Worm (Caenorhabditis elegans): Measurements from ENCODE around the gene npax-3.

npax-3 gene

DNA sequence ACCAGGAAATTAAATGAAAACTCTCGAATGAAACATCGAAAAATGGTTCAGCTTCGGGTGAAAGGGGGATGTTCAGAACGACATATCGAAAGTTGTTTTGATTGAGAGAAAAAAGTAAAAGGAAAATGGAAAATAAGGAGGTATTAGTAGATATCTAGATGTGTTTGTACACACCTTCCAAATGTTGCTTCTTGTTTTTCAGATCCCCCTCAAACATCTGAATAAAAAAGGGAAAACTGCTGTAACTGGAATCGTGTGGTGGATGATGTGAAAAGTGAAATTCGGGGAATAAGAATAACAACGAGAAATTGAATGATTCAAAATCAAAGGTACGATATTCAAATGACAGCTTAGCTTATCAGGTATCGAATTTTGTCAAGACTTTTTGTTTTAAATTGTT is at the start of gene npax-3:
Gene npax-3 (minus strand): TSS at position 101 of the 400 bp plus-strand sequence.
- TF ChIP-seq ztf-29 (GFP tag; IDR thresholded peaks at IDR 0.05), result no peak

DNA sequence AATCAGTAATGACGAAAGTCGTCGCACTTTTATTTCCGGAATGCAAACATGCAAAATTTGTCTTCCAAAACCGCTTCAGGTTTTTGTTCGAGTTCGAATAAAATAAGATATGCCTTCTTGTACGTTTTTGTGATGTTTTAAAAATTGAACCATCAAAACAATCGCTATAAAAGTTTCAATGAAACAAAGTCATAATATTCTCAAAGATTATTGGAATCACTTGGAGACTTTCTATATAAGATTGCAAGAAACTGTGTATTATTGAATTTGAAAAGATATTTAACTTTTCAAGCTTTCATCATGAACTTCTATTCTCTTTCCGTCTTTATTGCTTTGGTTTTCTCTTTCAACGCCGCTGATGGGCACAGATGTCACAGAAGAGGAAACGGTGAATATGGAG is 48.9 kb upstream of the npax-3 start, which contains the start of gene fipr-14:
Gene fipr-14 (plus strand): TSS at position 301 of the 400 bp plus-strand sequence.
- TF ChIP-seq med-1 (GFP tag; optimal IDR thresholded peaks at IDR 0.05; ENCODE audit: insufficient read depth), result no peak
- no peak for TF ChIP-seq ztf-29 (GFP tag; IDR thresholded peaks at IDR 0.05)
- no peak for TF ChIP-seq klf-2 (GFP tag; conservative IDR thresholded peaks at IDR 0.05)
- TF ChIP-seq ref-1 (GFP tag; conservative IDR thresholded peaks at IDR 0.05), result no peak
- no peak for TF ChIP-seq flt-1 (GFP tag; IDR thresholded peaks at IDR 0.05)
- no peak for TF ChIP-seq cog-1 (tag; optimal IDR thresholded peaks at IDR 0.05)
- no peak for TF ChIP-seq ztf-23 (GFP tag; IDR thresholded peaks at IDR 0.05)
- no peak for TF ChIP-seq tab-1 (GFP tag; IDR thresholded peaks at IDR 0.05)
- TF ChIP-seq T22C8.4 (GFP tag; IDR thresholded peaks at IDR 0.05), result no peak

DNA sequence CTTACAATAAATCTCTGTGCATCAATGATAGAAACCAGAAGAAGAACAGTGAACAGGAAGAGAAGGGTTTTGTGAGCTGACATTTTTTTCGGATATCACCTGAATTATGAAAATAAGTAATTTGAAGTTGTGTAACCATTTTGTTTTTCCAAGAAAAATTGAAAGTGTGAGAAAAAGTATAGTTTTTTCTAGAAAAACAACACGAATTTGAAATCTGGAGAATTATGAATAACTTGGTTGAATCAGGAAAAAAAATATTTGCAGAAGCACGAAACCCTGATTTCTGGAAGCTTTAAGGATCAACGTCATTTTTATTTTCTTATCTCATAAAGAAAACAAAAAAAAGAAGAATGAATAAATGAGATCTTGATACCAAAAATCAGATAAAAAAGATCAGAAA is 46.6 kb upstream of the npax-3 start, which contains the start of gene F13E9.12:
Gene F13E9.12 (minus strand): TSS at position 101 of the 400 bp plus-strand sequence.
- TF ChIP-seq klf-2 (GFP tag; conservative IDR thresholded peaks at IDR 0.05) (no peak), ref-1 (GFP tag; conservative IDR thresholded peaks at IDR 0.05) (no peak), T22C8.4 (GFP tag; IDR thresholded peaks at IDR 0.05) (no peak)

DNA sequence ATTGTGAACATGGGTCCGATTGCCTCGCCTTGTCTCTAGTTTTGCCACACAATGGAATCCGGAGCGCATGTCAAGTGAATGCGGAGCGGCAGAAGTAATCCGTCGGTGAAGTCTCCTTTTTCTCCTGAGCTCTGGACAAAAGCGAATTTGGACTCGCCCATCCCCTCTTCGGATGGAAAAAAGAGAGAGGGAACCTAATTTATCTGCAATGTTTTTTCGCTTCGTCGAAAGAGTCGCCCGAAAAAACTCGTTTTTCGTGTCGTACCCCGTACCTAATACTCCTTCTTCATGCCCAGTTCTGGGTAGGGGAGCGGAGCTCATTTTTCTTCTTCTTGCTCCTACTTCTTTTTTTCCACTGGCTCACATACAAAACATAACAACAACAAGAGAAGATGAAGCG is 42.2 kb upstream of the npax-3 start:
- no peak for TF ChIP-seq ref-1 (GFP tag; conservative IDR thresholded peaks at IDR 0.05)
- TF ChIP-seq flt-1 (GFP tag; IDR thresholded peaks at IDR 0.05), result 0 out of 2 replicates have a peak, but pooled peaks have one; percentile 4

DNA sequence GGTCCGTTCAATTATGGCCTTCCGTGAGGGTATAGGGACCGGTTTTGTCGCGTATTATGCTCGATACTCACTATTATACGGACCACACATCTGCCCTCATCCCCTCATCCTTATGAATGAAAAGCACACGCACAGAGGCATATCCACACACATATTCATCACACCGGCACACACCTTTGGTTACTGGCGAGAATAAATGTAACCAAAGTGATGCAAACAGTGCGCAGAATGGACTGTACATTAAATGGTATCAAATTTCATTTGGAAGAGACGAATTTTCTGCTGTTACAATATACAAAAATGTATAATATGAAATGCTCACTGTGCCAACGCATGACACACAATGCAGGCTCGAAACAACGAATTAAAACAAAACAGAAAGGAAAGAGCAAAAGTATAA is 41.7 kb upstream of the npax-3 start:
- TF ChIP-seq med-1 (GFP tag; optimal IDR thresholded peaks at IDR 0.05; ENCODE audit: insufficient read depth), result no peak
- TF ChIP-seq ref-1 (GFP tag; conservative IDR thresholded peaks at IDR 0.05), result no peak
- TF ChIP-seq tab-1 (GFP tag; IDR thresholded peaks at IDR 0.05), result 0 out of 2 replicates have a peak, but pooled peaks have one; percentile 65

DNA sequence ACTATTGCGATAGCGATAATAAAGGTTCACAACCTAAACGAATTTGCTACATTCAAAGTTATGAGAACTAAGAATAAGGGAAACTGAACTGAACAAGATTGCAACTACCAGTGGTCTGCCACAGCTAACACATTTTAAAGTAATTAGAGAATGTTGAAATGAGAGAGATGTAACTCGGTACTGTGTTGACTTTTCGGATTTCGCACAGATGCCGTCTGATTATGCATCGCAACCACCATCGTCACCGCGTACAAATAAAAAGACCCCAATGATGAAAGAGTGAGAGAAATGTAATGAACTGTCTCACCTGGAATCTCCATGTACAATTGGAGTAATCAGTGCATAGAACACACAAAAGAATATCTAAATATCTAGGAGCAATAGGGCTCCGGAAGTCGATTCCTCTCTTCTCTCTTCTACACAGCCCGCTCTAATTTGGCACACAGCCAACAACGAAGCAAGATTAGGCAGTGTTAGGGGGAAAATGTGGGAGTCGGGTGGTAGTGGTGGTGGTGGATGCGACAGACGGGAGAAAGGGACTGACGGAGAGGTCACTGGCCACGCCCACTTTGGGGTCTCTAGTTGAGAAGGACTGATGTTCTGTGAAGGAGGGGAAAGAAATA is 40.8 kb upstream of the npax-3 start, which contains the start of gene F13E9.11:
Gene F13E9.11 (minus strand): TSS at position 507 of the 623 bp plus-strand sequence.
- TF ChIP-seq ref-1 (GFP tag; conservative IDR thresholded peaks at IDR 0.05) (no peak), flt-1 (GFP tag; IDR thresholded peaks at IDR 0.05) (0 out of 2 replicates have a peak, but pooled peaks have one; percentile 50), tab-1 (GFP tag; IDR thresholded peaks at IDR 0.05) (peak; percentile 51; the same call in 1 of the 2 replicates), ztf-23 (GFP tag; IDR thresholded peaks at IDR 0.05) (peak; percentile 18; the same call in 1 of the 2 replicates), klf-2 (GFP tag; conservative IDR thresholded peaks at IDR 0.05) (no peak), med-1 (GFP tag; optimal IDR thresholded peaks at IDR 0.05; ENCODE audit: insufficient read depth) (no peak), cog-1 (tag; optimal IDR thresholded peaks at IDR 0.05) (no peak)

DNA sequence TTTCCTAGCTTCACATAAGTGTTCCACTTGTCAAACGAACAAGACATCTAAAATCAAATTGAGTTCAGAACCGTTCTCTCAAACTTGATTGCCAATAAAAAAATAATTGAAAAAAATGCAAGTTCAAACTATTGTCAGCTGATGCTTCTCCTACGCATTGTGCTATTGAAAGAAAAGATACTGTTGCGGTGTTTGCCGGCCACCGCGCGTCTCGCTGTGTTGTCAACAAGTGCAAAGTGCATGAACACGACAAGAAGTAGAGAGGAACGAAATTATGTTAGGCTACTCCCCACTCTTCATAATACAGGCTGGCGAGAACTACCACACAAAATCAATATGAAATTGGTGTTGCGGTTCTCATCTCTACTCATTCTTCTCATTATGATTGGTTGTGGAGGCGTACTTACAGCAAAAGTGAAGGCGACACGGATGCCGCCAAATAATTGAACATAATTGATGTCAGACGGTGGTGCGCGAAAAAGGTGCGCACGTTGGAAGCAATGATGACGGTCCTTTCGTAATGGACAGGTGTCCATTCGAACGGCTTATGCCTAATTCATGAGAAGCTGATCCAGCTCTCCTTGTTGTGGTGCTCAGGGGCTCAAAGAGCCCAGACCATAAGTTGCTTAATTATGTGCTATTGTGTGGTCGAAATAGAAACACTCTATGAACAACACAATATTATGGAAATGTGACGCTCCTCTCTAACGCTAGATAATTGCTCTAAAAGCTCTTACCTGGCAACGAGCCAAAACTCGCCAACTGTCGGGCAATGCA is 39.6 kb upstream of the npax-3 start:
- TF ChIP-seq T22C8.4 (GFP tag; IDR thresholded peaks at IDR 0.05) (no peak), klf-2 (GFP tag; conservative IDR thresholded peaks at IDR 0.05) (no peak), ztf-29 (GFP tag; IDR thresholded peaks at IDR 0.05) (peak; percentile 67; the same call in 1 of the 2 replicates), tab-1 (GFP tag; IDR thresholded peaks at IDR 0.05) (0 out of 2 replicates have a peak, but pooled peaks have one; percentile 4)

DNA sequence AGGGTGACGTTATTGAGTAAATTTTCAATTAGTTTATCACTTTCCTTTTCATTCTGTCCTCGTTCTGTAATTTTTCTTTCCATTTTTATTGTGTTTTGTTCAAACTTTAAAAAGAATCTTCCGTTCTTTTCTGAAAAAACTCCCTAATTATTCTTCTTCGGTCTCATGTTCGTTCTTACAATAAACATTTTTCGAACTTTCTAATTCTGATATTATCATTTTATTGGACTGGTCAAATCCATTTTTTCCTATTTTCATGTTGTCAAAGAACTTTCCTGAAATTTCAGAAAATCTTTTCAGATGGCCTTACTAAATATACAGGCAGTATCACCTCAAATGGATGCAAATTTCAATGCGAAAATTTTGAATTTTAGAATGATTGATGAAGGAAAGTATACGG is 36.1 kb upstream of the npax-3 start, which contains the start of gene nish-1:
Gene nish-1 (plus strand): TSS at position 301 of the 400 bp plus-strand sequence.
- TF ChIP-seq tab-1 (GFP tag; IDR thresholded peaks at IDR 0.05) (no peak), cog-1 (tag; optimal IDR thresholded peaks at IDR 0.05) (no peak), klf-2 (GFP tag; conservative IDR thresholded peaks at IDR 0.05) (no peak), flt-1 (GFP tag; IDR thresholded peaks at IDR 0.05) (no peak), ref-1 (GFP tag; conservative IDR thresholded peaks at IDR 0.05) (no peak), T22C8.4 (GFP tag; IDR thresholded peaks at IDR 0.05) (no peak), ztf-29 (GFP tag; IDR thresholded peaks at IDR 0.05) (no peak), med-1 (GFP tag; optimal IDR thresholded peaks at IDR 0.05; ENCODE audit: insufficient read depth) (no peak), ztf-23 (GFP tag; IDR thresholded peaks at IDR 0.05) (no peak)

DNA sequence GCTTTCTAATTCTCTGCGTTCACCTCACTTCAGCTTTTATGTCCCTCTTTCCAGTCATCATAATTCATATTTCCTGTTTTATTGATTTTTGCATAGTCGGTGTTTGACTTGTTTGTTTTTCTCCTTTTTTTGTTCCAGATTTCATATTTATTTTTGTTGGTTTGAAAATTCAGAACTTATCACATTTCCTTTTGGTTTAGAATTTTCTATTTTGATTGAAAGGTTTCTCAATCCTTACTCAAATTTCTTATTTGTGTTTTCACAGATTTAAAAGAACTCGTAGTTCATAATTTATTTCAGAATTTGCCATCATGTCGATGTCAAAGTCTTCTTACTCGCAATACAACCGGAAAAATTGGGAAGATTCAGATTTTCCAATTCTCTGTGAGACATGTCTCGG is 33.2 kb upstream of the npax-3 start, which contains the start of gene rbm-22:
Gene rbm-22 (plus strand): TSS at position 301 of the 400 bp plus-strand sequence.
- TF ChIP-seq ref-1 (GFP tag; conservative IDR thresholded peaks at IDR 0.05) (no peak), cog-1 (tag; optimal IDR thresholded peaks at IDR 0.05) (no peak), klf-2 (GFP tag; conservative IDR thresholded peaks at IDR 0.05) (no peak), ztf-23 (GFP tag; IDR thresholded peaks at IDR 0.05) (no peak), med-1 (GFP tag; optimal IDR thresholded peaks at IDR 0.05; ENCODE audit: insufficient read depth) (no peak), T22C8.4 (GFP tag; IDR thresholded peaks at IDR 0.05) (peak; percentile 56; the same call in 1 of the 2 replicates), tab-1 (GFP tag; IDR thresholded peaks at IDR 0.05) (no peak), flt-1 (GFP tag; IDR thresholded peaks at IDR 0.05) (no peak), ztf-29 (GFP tag; IDR thresholded peaks at IDR 0.05) (no peak)

DNA sequence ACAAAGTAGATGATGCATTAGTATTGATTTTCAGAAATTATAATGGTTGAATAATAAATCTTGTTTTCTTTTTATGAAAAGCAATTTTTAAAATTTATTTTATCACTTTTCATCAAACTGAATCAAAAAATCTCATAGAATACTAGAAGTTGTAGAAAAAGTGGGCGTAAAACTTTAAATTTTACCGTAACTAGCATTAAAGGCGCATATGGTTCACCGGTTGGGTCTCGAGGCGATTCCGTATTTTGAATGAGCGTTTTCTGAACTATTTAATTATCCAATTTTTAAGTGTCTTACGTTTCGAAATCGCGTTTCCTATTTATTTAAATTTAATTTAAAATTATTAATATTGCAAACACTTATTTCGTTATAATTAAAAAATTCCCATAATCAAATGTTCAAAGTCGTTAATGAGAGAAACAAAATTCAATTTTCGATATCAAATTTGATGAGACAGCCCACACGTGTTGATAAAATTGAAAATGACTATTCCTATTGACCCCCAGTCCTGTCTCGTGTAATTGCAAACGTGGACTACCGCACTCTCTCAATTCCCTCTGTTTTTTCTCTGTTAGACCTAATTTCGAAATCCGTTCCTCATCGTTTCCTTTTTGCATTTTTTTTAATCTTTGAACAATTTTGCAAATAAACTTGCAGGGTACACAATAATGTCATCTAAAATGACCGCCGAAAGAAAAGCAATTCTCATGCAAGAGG is 30.5 kb upstream of the npax-3 start, which contains the start of the genes T11G6.2 and hars-1:
Gene T11G6.2 (minus strand): TSS at position 197 of the 717 bp plus-strand sequence.
Gene hars-1 (plus strand): TSS at position 658 of the 717 bp plus-strand sequence.
- TF ChIP-seq tab-1 (GFP tag; IDR thresholded peaks at IDR 0.05) (no peak), cog-1 (tag; optimal IDR thresholded peaks at IDR 0.05) (no peak), T22C8.4 (GFP tag; IDR thresholded peaks at IDR 0.05) (no peak), flt-1 (GFP tag; IDR thresholded peaks at IDR 0.05) (no peak), klf-2 (GFP tag; conservative IDR thresholded peaks at IDR 0.05) (no peak), ref-1 (GFP tag; conservative IDR thresholded peaks at IDR 0.05) (no peak), med-1 (GFP tag; optimal IDR thresholded peaks at IDR 0.05; ENCODE audit: insufficient read depth) (no peak), ztf-29 (GFP tag; IDR thresholded peaks at IDR 0.05) (no peak), ztf-23 (GFP tag; IDR thresholded peaks at IDR 0.05) (no peak)
